Worm (Caenorhabditis elegans) whole organism, L1 larva: Measurements from ENCODE around the gene ugt-5.

Experiments
- C16A3.4 ChIP-seq: fragments of 150-350 bp; optimal IDR thresholded peaks from 2 replicates; lab custom pipeline; 2014; ENCODE audit warnings: missing biosample characterization, missing genetic modification characterization
- F16B12.6 ChIP-seq: fragments of 150-350 bp; optimal IDR thresholded peaks from 2 replicates; lab custom pipeline; 2014; ENCODE audit warnings: missing biosample characterization, missing genetic modification characterization
- Y116A8C.19 ChIP-seq: sonication (generic microtip); optimal IDR thresholded peaks from 2 replicates; lab custom pipeline; 2016; ENCODE audit warnings: missing compliant biosample characterization, missing genetic modification characterization, borderline replicate concordance
- aha-1 ChIP-seq: fragments of 150-350 bp; optimal IDR thresholded peaks from 2 replicates; lab custom pipeline; 2014; ENCODE audit warnings: missing biosample characterization, missing genetic modification characterization
- blmp-1 ChIP-seq: fragments of 150-350 bp; optimal IDR thresholded peaks from 2 replicates; lab custom pipeline; 2014; ENCODE audit warnings: missing biosample characterization, missing genetic modification characterization
- ceh-63 ChIP-seq: fragments of 200-800 bp; sonication (Bioruptor generic); optimal IDR thresholded peaks from 2 replicates; lab custom pipeline; 2018; ENCODE audit warnings: mild to moderate bottlenecking, missing genetic modification characterization, missing compliant biosample characterization
- dpl-1 ChIP-seq, 3 experiments: fragments of 150-350 bp in 2 of 3; sonication (generic microtip) in 1 of 3; optimal IDR thresholded peaks; 2 replicates each; lab custom pipeline; 2014 to 2017; ENCODE audit warnings: missing biosample characterization in 3 of 3, missing genetic modification characterization in 3 of 3, missing genetic modification reagents in 3 of 3
- efl-1 ChIP-seq, 4 experiments: fragments of 150-350 bp; optimal IDR thresholded peaks in 3 of 4; peaks in 1 of 4; 1 replicate in 1 of 4; 2 replicates in 3 of 4; lab custom pipeline; 2014; ENCODE audit warnings: missing biosample characterization in 2 of 4, missing genetic modification characterization in 2 of 4, missing genetic modification reagents in 2 of 4
- efl-3 ChIP-seq: fragments of 200-800 bp; sonication (Bioruptor generic); optimal IDR thresholded peaks from 2 replicates; lab custom pipeline; 2018; ENCODE audit warnings: mild to moderate bottlenecking, missing genetic modification characterization, missing compliant biosample characterization
- egl-27 ChIP-seq, 2 experiments: fragments of 150-350 bp in 1 of 2; sonication (generic microtip); optimal IDR thresholded peaks; 3 replicates each; lab custom pipeline; 2017 to 2018; ENCODE audit warnings: missing biosample characterization in 2 of 2, missing genetic modification characterization in 2 of 2, missing genetic modification reagents in 2 of 2
- elt-2 ChIP-seq: sonication (generic microtip); optimal IDR thresholded peaks from 2 replicates; lab custom pipeline; 2016; ENCODE audit warnings: missing genetic modification characterization, mild to moderate bottlenecking, inconsistent platforms, missing compliant biosample characterization, missing genetic modification reagents
- fkh-10 ChIP-seq: sonication (generic microtip); optimal IDR thresholded peaks from 2 replicates; lab custom pipeline; 2017; ENCODE audit warnings: missing biosample characterization, missing genetic modification reagents, missing genetic modification characterization
- fkh-8 ChIP-seq: sonication (generic microtip); optimal IDR thresholded peaks from 2 replicates; lab custom pipeline; 2016; ENCODE audit warnings: mild to moderate bottlenecking, missing genetic modification characterization, missing compliant biosample characterization
- hlh-17 ChIP-seq: fragments of 200-800 bp; sonication (Bioruptor generic); optimal IDR thresholded peaks from 2 replicates; lab custom pipeline; 2018; ENCODE audit warnings: missing genetic modification characterization, mild to moderate bottlenecking, missing compliant biosample characterization, moderate library complexity, borderline replicate concordance
- irx-1 ChIP-seq: sonication (generic microtip); optimal IDR thresholded peaks from 2 replicates; lab custom pipeline; 2016; ENCODE audit warnings: missing genetic modification characterization, missing compliant biosample characterization
- isw-1 ChIP-seq: fragments of 200-800 bp; sonication (Bioruptor generic); IDR thresholded peaks from 2 replicates; pipeline ENCODE4 v1.3.6; 2022; ENCODE audit warnings: missing genetic modification characterization, missing compliant biosample characterization
- lin-15B ChIP-seq: fragments of 150-350 bp; sonication (generic microtip); optimal IDR thresholded peaks from 3 replicates; lab custom pipeline; 2014; ENCODE audit warnings: missing biosample characterization, missing genetic modification characterization
- lin-35 ChIP-seq, 2 experiments: fragments of 150-350 bp; optimal IDR thresholded peaks; 2 replicates each; lab custom pipeline; 2014; ENCODE audit warnings: missing biosample characterization in 2 of 2, missing genetic modification characterization in 2 of 2, missing genetic modification reagents in 2 of 2
- lir-3 ChIP-seq: sonication (generic microtip); optimal IDR thresholded peaks from 2 replicates; lab custom pipeline; 2016; ENCODE audit warnings: mild to moderate bottlenecking, missing genetic modification characterization, moderate library complexity, missing compliant biosample characterization; ENCODE audit not compliant: poor library complexity
- mdl-1 ChIP-seq, 2 experiments: fragments of 150-350 bp; optimal IDR thresholded peaks; 2 replicates each; lab custom pipeline; 2014 to 2017; ENCODE audit warnings: missing biosample characterization in 2 of 2, missing genetic modification characterization in 2 of 2, inconsistent platforms in 1 of 2
- mep-1 ChIP-seq: fragments of 150-350 bp; optimal IDR thresholded peaks from 2 replicates; lab custom pipeline; 2014; ENCODE audit warnings: missing biosample characterization, missing genetic modification characterization
- nhr-12 ChIP-seq: sonication (generic microtip); optimal IDR thresholded peaks from 2 replicates; lab custom pipeline; 2017; ENCODE audit warnings: missing biosample characterization, missing genetic modification characterization
- nhr-19 ChIP-seq: fragments of 200-800 bp; sonication (Bioruptor generic); conservative IDR thresholded peaks from 2 replicates; pipeline ENCODE4 v1.3.6; 2022; ENCODE audit warnings: missing genetic modification characterization, missing compliant biosample characterization
- nhr-20 ChIP-seq: sonication (generic microtip); optimal IDR thresholded peaks from 2 replicates; lab custom pipeline; 2016; ENCODE audit warnings: mild to moderate bottlenecking, missing genetic modification characterization, missing compliant biosample characterization
- nhr-28 ChIP-seq: fragments of 150-350 bp; optimal IDR thresholded peaks from 2 replicates; lab custom pipeline; 2014; ENCODE audit warnings: missing biosample characterization, missing genetic modification characterization
- nhr-47 ChIP-seq: sonication (generic microtip); optimal IDR thresholded peaks from 2 replicates; lab custom pipeline; 2016; ENCODE audit warnings: mild to moderate bottlenecking, missing genetic modification characterization, moderate library complexity, missing compliant biosample characterization
- nhr-71 ChIP-seq: sonication (generic microtip); optimal IDR thresholded peaks from 2 replicates; lab custom pipeline; 2016; ENCODE audit warnings: mild to moderate bottlenecking, missing genetic modification characterization, moderate library complexity, missing compliant biosample characterization
- nhr-76 ChIP-seq: sonication (generic microtip); optimal IDR thresholded peaks from 2 replicates; lab custom pipeline; 2017; ENCODE audit warnings: missing biosample characterization, missing genetic modification characterization
- nhr-77 ChIP-seq: fragments of 150-350 bp; optimal IDR thresholded peaks from 2 replicates; lab custom pipeline; 2014; ENCODE audit warnings: missing biosample characterization, missing genetic modification characterization
- nhr-90 ChIP-seq: sonication (generic microtip); optimal IDR thresholded peaks from 2 replicates; lab custom pipeline; 2016; ENCODE audit warnings: mild to moderate bottlenecking, missing genetic modification characterization, missing compliant biosample characterization; ENCODE audit not compliant: poor library complexity
- pax-3 ChIP-seq: fragments of 200-800 bp; sonication (Bioruptor generic); optimal IDR thresholded peaks from 2 replicates; lab custom pipeline; 2018; ENCODE audit warnings: mild to moderate bottlenecking, missing genetic modification characterization, moderate library complexity, missing compliant biosample characterization
- rnt-1 ChIP-seq: sonication (generic microtip); optimal IDR thresholded peaks from 2 replicates; lab custom pipeline; 2016; ENCODE audit warnings: mild to moderate bottlenecking, missing genetic modification characterization, moderate library complexity, missing compliant biosample characterization
- snpc-4 ChIP-seq: fragments of 150-350 bp; optimal IDR thresholded peaks from 2 replicates; lab custom pipeline; 2014; ENCODE audit warnings: missing biosample characterization, missing genetic modification characterization
- snu-23 ChIP-seq: sonication (generic microtip); optimal IDR thresholded peaks from 2 replicates; lab custom pipeline; 2016; ENCODE audit warnings: missing genetic modification characterization, missing compliant biosample characterization
- swsn-7 ChIP-seq: sonication (generic microtip); optimal IDR thresholded peaks from 2 replicates; lab custom pipeline; 2016; ENCODE audit warnings: missing genetic modification characterization, missing compliant biosample characterization
- unc-130 ChIP-seq: fragments of 150-350 bp; optimal IDR thresholded peaks from 2 replicates; lab custom pipeline; 2017; ENCODE audit warnings: missing biosample characterization, missing genetic modification characterization, inconsistent platforms
- unc-86 ChIP-seq: sonication (generic microtip); optimal IDR thresholded peaks from 2 replicates; lab custom pipeline; 2016; ENCODE audit warnings: missing genetic modification characterization, missing compliant biosample characterization
- unc-98 ChIP-seq: fragments of 200-800 bp; sonication (Bioruptor generic); IDR thresholded peaks from 2 replicates; pipeline ENCODE4 v1.3.6; 2022; ENCODE audit warnings: missing genetic modification characterization, missing compliant biosample characterization
- vab-15 ChIP-seq: sonication (generic microtip); optimal IDR thresholded peaks from 2 replicates; lab custom pipeline; 2017; ENCODE audit warnings: missing genotype, mild to moderate bottlenecking, missing genetic modification characterization, missing compliant biosample characterization
- xbp-1 ChIP-seq: sonication (generic microtip); optimal IDR thresholded peaks from 2 replicates; lab custom pipeline; 2016; ENCODE audit warnings: missing genetic modification characterization, missing compliant biosample characterization
- ztf-11 ChIP-seq, 2 experiments: sonication (generic microtip); optimal IDR thresholded peaks; 2 replicates each; lab custom pipeline; 2016 to 2017; ENCODE audit warnings: missing genetic modification characterization in 2 of 2, missing biosample characterization in 1 of 2, missing compliant biosample characterization in 1 of 2
- ztf-4 ChIP-seq: fragments of 150-350 bp; optimal IDR thresholded peaks from 2 replicates; lab custom pipeline; 2014; ENCODE audit warnings: missing biosample characterization, missing genetic modification characterization

The ugt-5 gene

DNA sequence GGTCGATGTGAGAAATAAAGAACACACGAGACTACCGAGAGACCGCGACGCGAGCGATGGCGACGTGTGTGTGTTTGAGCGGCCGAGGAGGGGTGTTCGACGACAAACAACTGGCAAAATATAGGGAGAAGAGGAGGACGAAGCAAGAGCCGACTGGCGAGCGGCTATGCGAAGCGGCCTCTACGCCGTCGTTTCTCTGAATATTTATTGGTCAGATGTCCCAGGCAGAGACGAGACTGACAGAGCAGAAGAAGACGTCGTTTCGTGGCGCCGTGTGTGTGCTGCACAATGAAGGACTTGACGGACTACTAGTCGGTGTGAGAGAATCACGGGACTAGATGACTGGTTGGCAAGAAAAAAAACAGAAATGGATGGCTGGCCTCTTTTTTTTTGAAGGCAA lies 26.4 kb upstream of the ugt-5 start (continued):
- TF ChIP-seq nhr-71 (tag; lab: Kevin White, UChicago) (peak; percentile 56), fkh-8 (tag; lab: Kevin White, UChicago) (peak; percentile 88), F16B12.6 (no peak), pax-3 (peak; percentile 78), swsn-7 (peak; percentile 15), lir-3 (tag; lab: Kevin White, UChicago) (peak; percentile 53), unc-86 (peak; percentile 34), nhr-20 (tag; lab: Kevin White, UChicago) (peak; percentile 20), vab-15 (tag; lab: Kevin White, UChicago) (no peak)
- TF ChIP-seq, all 84 proteins: peak for 19

DNA sequence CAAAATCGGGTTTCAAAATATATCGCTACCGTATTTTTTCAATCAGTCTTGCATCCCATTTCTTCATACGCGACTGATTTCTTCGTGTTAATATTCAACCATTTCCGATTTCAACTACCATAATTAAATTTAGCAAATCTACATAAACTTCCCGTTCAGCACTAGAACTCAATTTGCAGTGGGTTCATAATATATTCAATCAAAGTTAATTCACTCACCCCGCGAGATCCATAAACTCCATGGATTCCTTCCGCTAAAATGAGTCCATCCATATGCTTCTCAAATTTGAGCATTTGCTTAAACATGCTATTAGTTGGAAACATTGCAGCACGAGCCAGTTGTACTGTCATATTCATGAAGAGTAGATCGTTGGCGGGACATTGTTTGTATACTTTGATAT lies 25.7 kb upstream of the ugt-5 start:
- TF ChIP-seq pax-3 (no peak), nhr-12 (tag; lab: Kevin White, UChicago) (no peak), nhr-76 (tag; lab: Kevin White, UChicago) (no peak), nhr-90 (tag; lab: Kevin White, UChicago) (no peak), mdl-1 (tag; optimal IDR thresholded peaks at IDR 0.05; lab: Kevin White, UChicago) (no peak), isw-1 (GFP tag; lab: Robert Waterston, UW) (no peak)

DNA sequence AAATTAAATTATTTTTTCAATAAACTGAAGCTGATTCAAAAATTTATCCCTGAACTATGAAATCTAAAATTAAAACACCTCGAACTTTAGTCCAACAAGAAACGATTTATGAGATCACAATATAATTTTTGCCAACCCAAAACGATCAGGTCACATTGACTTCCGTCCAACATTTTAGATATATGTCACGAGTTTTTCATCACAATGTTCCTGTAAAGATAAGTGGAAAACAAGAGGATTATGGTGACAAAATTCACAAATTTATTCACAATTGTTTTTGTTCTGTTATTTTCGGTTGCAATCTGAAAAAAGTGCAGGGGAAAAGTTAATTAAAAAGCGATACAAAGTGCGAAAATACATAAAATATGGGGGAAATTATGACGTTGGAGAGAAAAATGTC lies 23.9 kb upstream of the ugt-5 start:
- TF ChIP-seq unc-86 (no peak), blmp-1 (tag; lab: Kevin White, UChicago) (peak; percentile 27)

- TF ChIP-seq efl-3 (GFP tag; lab: Kevin White, UChicago) (no peak), ceh-63 (GFP tag; lab: Kevin White, UChicago) (no peak), nhr-12 (tag; lab: Kevin White, UChicago) (no peak), rnt-1 (tag; lab: Kevin White, UChicago) (no peak), aha-1 (tag; lab: Kevin White, UChicago) (no peak), Y116A8C.19 (tag; lab: Kevin White, UChicago) (no peak), snpc-4 (no peak), lin-35 (GFP tag; optimal IDR thresholded peaks at IDR 0.05; lab: Kevin White, UChicago) (peak in 1 of 2 experiments; percentile 2), hlh-17 (GFP tag; lab: Kevin White, UChicago) (no peak), C16A3.4 (peak; percentile 22), nhr-47 (tag; lab: Kevin White, UChicago) (no peak), unc-98 (GFP tag; lab: Robert Waterston, UW) (no peak), dpl-1 (GFP tag; optimal IDR thresholded peaks at IDR 0.05; lab: Kevin White, UChicago) (no peak)
Observed at ce11 chrV:12815386-12815785, 22.6 kb upstream of the ugt-5 start.

DNA sequence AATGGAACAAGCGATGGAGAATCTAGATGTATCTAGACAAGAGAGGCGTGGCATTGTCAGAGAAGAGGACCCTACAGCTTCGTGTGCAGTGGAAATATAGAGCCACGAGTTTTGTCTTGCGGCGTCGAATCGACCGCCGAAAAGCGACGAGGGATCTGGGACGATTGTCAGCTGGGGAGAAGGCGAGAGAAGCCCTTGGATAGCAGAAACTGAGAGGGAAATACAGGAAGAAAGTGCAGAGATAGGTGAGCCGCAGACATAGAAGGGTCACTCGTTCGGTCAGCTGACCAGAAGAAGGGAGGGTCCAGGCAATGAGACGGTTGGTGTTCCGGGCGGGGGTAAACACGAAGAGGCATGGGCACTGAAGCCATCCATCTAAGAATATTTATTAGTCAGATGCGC lies 21.7 kb upstream of the ugt-5 start:
- TF ChIP-seq nhr-71 (tag; lab: Kevin White, UChicago) = peak; percentile 87
- no peak for TF ChIP-seq elt-2 (tag; lab: Kevin White, UChicago)
- peak; percentile 54 to 63 for TF ChIP-seq lin-35 (GFP tag; optimal IDR thresholded peaks at IDR 0.05; lab: Kevin White, UChicago)
- peak; percentile 38 for TF ChIP-seq ztf-4 (tag; lab: Kevin White, UChicago)
- TF ChIP-seq lin-15B (tag; lab: Kevin White, UChicago) = peak; percentile 18
- TF ChIP-seq nhr-77 (tag; lab: Kevin White, UChicago) = peak; percentile 32
- TF ChIP-seq irx-1 (tag; lab: Kevin White, UChicago) = peak; percentile 32
- TF ChIP-seq egl-27 (tag; optimal IDR thresholded peaks at IDR 0.05; lab: Kevin White, UChicago) = no peak
- TF ChIP-seq nhr-20 (tag; lab: Kevin White, UChicago) = peak; percentile 52
- TF ChIP-seq mep-1 (tag; lab: Kevin White, UChicago) = peak; percentile 0
- TF ChIP-seq aha-1 (tag; lab: Kevin White, UChicago) = no peak
- peak; percentile 81 for TF ChIP-seq fkh-10
- peak; percentile 80 for TF ChIP-seq nhr-47 (tag; lab: Kevin White, UChicago)
- TF ChIP-seq snpc-4 = peak; percentile 28
- TF ChIP-seq efl-1 (optimal IDR thresholded peaks at IDR 0.05; lab: Kevin White, UChicago) = peak; percentile 62 to 75
- TF ChIP-seq efl-1 (GFP tag; optimal IDR thresholded peaks at IDR 0.05 in 1 of 2; lab: Kevin White, UChicago) = peak; percentile 37 to 91
- TF ChIP-seq nhr-28 (tag; lab: Kevin White, UChicago) = no peak
- peak; percentile 65 for TF ChIP-seq nhr-19 (GFP tag; lab: Robert Waterston, UW)
- peak; percentile 64 for TF ChIP-seq snu-23 (GFP tag; lab: Kevin White, UChicago)
- peak in 1 of 2 experiments; percentile 42 for TF ChIP-seq ztf-11 (tag; optimal IDR thresholded peaks at IDR 0.05; lab: Kevin White, UChicago)
- TF ChIP-seq xbp-1 = peak; percentile 47
- TF ChIP-seq nhr-90 (tag; lab: Kevin White, UChicago) = no peak
- TF ChIP-seq dpl-1 (GFP tag; optimal IDR thresholded peaks at IDR 0.05; lab: Kevin White, UChicago) = peak; percentile 15 to 42 (median 40)
- no peak for TF ChIP-seq nhr-12 (tag; lab: Kevin White, UChicago)
- TF ChIP-seq unc-86 = peak; percentile 81
- TF ChIP-seq isw-1 (GFP tag; lab: Robert Waterston, UW) = peak; percentile 54
- peak; percentile 26 for TF ChIP-seq unc-130 (tag; lab: Kevin White, UChicago)
